Fruit fly (Drosophila melanogaster) whole organism, embryonic: Measurements from ENCODE around the gene CG15011.

Experiments
- BEAF-32 ChIP-seq: fragments of 200-800 bp; sonication (Bioruptor generic); optimal IDR thresholded peaks from 3 replicates; lab custom pipeline; 2017; ENCODE audit warnings: missing biosample characterization, missing genetic modification characterization, mild to moderate bottlenecking, moderate library complexity, missing genetic modification reagents
- CG10147 ChIP-seq: fragments of 200-800 bp; sonication (Bioruptor generic); optimal IDR thresholded peaks from 2 replicates; lab custom pipeline; 2019; ENCODE audit warnings: missing biosample characterization, mild to moderate bottlenecking, missing genetic modification characterization, moderate library complexity
- CG1024 ChIP-seq: fragments of 200-800 bp; sonication (Bioruptor generic); IDR thresholded peaks from 2 replicates; pipeline ENCODE4 v1.3.6; 2022; ENCODE audit warnings: missing biosample characterization, missing genetic modification characterization
- CG10431 ChIP-seq: fragments of 200-800 bp; sonication (Bioruptor generic); optimal IDR thresholded peaks from 3 replicates; lab custom pipeline; 2018; ENCODE audit warnings: missing biosample characterization, mild to moderate bottlenecking, missing genetic modification characterization
- CG11398 ChIP-seq: fragments of 200-800 bp; sonication (Bioruptor generic); optimal IDR thresholded peaks from 2 replicates; lab custom pipeline; 2016; ENCODE audit warnings: missing biosample characterization, missing genetic modification characterization
- CG11696 ChIP-seq: fragments of 200-800 bp; sonication (Bioruptor generic); IDR thresholded peaks from 2 replicates; pipeline ENCODE4 v1.3.6; 2022; ENCODE audit warnings: missing biosample characterization, missing genetic modification characterization
- CG12299 ChIP-seq: fragments of 200-800 bp; sonication (Bioruptor generic); optimal IDR thresholded peaks from 2 replicates; lab custom pipeline; 2018; ENCODE audit warnings: missing biosample characterization, mild to moderate bottlenecking, missing genetic modification characterization
- CG13624 ChIP-seq: fragments of 200-800 bp; sonication (Bioruptor generic); optimal IDR thresholded peaks from 2 replicates; lab custom pipeline; 2016; ENCODE audit warnings: missing biosample characterization, missing genetic modification characterization
- CG14860 ChIP-seq: fragments of 200-800 bp; sonication (Bioruptor generic); IDR thresholded peaks from 3 replicates; pipeline ENCODE4 v1.3.6; 2022; ENCODE audit warnings: missing biosample characterization, missing genetic modification characterization; ENCODE audit not compliant: partially characterized antibody
- CG15514 ChIP-seq: fragments of 200-800 bp; sonication (Bioruptor generic); optimal IDR thresholded peaks from 3 replicates; lab custom pipeline; 2017; ENCODE audit warnings: missing biosample characterization, missing genetic modification characterization, mild to moderate bottlenecking, moderate library complexity, missing genetic modification reagents
- CG1602 ChIP-seq: fragments of 200-800 bp; sonication (Bioruptor generic); optimal IDR thresholded peaks from 3 replicates; lab custom pipeline; 2016; ENCODE audit warnings: missing biosample characterization, missing genetic modification characterization
- CG17612 ChIP-seq: fragments of 200-800 bp; sonication (Bioruptor generic); IDR thresholded peaks from 2 replicates; pipeline ENCODE4 v1.3.6; 2022; ENCODE audit warnings: missing biosample characterization, missing genetic modification characterization
- CG18262 ChIP-seq: fragments of 200-800 bp; optimal IDR thresholded peaks from 3 replicates; lab custom pipeline; 2019; ENCODE audit warnings: missing biosample characterization, mild to moderate bottlenecking, missing genetic modification characterization, moderate library complexity
- CG2875 ChIP-seq: fragments of 200-800 bp; sonication (Bioruptor generic); optimal IDR thresholded peaks from 2 replicates; lab custom pipeline; 2017; ENCODE audit warnings: missing biosample characterization, mild to moderate bottlenecking, missing genetic modification characterization, missing genetic modification reagents
- CG31224 ChIP-seq: fragments of 200-800 bp; sonication (Bioruptor generic); IDR thresholded peaks from 2 replicates; pipeline ENCODE4 v1.3.6; 2022; ENCODE audit warnings: missing biosample characterization, missing genetic modification characterization
- CG31388 ChIP-seq: fragments of 200-800 bp; sonication (Bioruptor generic); optimal IDR thresholded peaks from 2 replicates; lab custom pipeline; 2016; ENCODE audit warnings: missing biosample characterization, missing genetic modification characterization
- CG33213 ChIP-seq: fragments of 200-800 bp; sonication (Bioruptor generic); optimal IDR thresholded peaks from 3 replicates; lab custom pipeline; 2016; ENCODE audit warnings: missing biosample characterization, missing genetic modification characterization
- CG33557 ChIP-seq: fragments of 200-800 bp; sonication (Bioruptor generic); optimal IDR thresholded peaks from 2 replicates; lab custom pipeline; 2019; ENCODE audit warnings: missing biosample characterization, mild to moderate bottlenecking, missing genetic modification characterization, moderate library complexity
- CG3847 ChIP-seq: fragments of 200-800 bp; sonication (Bioruptor generic); IDR thresholded peaks from 2 replicates; pipeline ENCODE4 v1.3.6; 2022; ENCODE audit warnings: missing biosample characterization, missing genetic modification characterization
- CG4328 ChIP-seq: fragments of 200-800 bp; sonication (Bioruptor generic); optimal IDR thresholded peaks from 3 replicates; lab custom pipeline; 2017; ENCODE audit warnings: missing biosample characterization, missing genetic modification reagents, missing genetic modification characterization
- CG4360 ChIP-seq: fragments of 200-800 bp; sonication (Bioruptor generic); IDR thresholded peaks from 2 replicates; pipeline ENCODE4 v1.3.6; 2022; ENCODE audit warnings: missing biosample characterization, missing genetic modification characterization
- CG4730 ChIP-seq: fragments of 200-800 bp; sonication (Bioruptor generic); IDR thresholded peaks from 2 replicates; pipeline ENCODE4 v1.3.6; 2022; ENCODE audit warnings: missing biosample characterization, missing genetic modification characterization
- CG5953 ChIP-seq: fragments of 200-800 bp; sonication (Bioruptor generic); IDR thresholded peaks from 2 replicates; pipeline ENCODE4 v1.3.6; 2022; ENCODE audit warnings: missing biosample characterization, missing genetic modification characterization
- CG7745 ChIP-seq: fragments of 200-800 bp; sonication (Bioruptor generic); optimal IDR thresholded peaks from 2 replicates; lab custom pipeline; 2018; ENCODE audit warnings: missing biosample characterization, mild to moderate bottlenecking, missing genetic modification characterization, moderate library complexity
- CG8765 ChIP-seq: fragments of 200-800 bp; sonication (Bioruptor generic); IDR thresholded peaks from 2 replicates; pipeline ENCODE4 v1.3.6; 2022; ENCODE audit warnings: missing biosample characterization, missing genetic modification characterization
- CG9609 ChIP-seq: fragments of 200-800 bp; sonication (Bioruptor generic); optimal IDR thresholded peaks from 3 replicates; lab custom pipeline; 2016; ENCODE audit warnings: missing biosample characterization, missing genetic modification characterization
- Dp ChIP-seq: fragments of 200-800 bp; sonication (Bioruptor generic); optimal IDR thresholded peaks from 2 replicates; lab custom pipeline; 2018; ENCODE audit warnings: missing biosample characterization, mild to moderate bottlenecking, missing genetic modification characterization, moderate library complexity
- Fer2 ChIP-seq: fragments of 200-800 bp; sonication (Bioruptor generic); optimal IDR thresholded peaks from 2 replicates; lab custom pipeline; 2018; ENCODE audit warnings: missing biosample characterization, mild to moderate bottlenecking, missing genetic modification characterization, moderate library complexity
- H2.0 ChIP-seq: fragments of 200-800 bp; sonication (Bioruptor generic); IDR thresholded peaks from 2 replicates; pipeline ENCODE4 v1.3.6; 2022; ENCODE audit warnings: missing biosample characterization, missing genetic modification characterization
- HLHmδ ChIP-seq: fragments of 200-800 bp; sonication (Bioruptor generic); optimal IDR thresholded peaks from 2 replicates; lab custom pipeline; 2018; ENCODE audit warnings: missing biosample characterization, mild to moderate bottlenecking, missing genetic modification characterization, moderate library complexity
- Poxn ChIP-seq: fragments of 200-800 bp; sonication (Bioruptor generic); IDR thresholded peaks from 2 replicates; pipeline ENCODE4 v1.3.6; 2022; ENCODE audit warnings: missing biosample characterization, missing genetic modification characterization
- Sox100B ChIP-seq: fragments of 200-800 bp; sonication (Bioruptor generic); optimal IDR thresholded peaks from 3 replicates; lab custom pipeline; 2018; ENCODE audit warnings: missing biosample characterization, mild to moderate bottlenecking, missing genetic modification characterization
- Xbp1 ChIP-seq: fragments of 200-800 bp; sonication (Bioruptor generic); optimal IDR thresholded peaks from 3 replicates; lab custom pipeline; 2016; ENCODE audit warnings: missing biosample characterization, mild to moderate bottlenecking, missing genetic modification characterization
- ara ChIP-seq: fragments of 200-800 bp; sonication (Bioruptor generic); IDR thresholded peaks from 2 replicates; pipeline ENCODE4 v1.3.6; 2022; ENCODE audit warnings: missing biosample characterization, missing genetic modification characterization
- cad ChIP-seq: fragments of >200 bp; optimal IDR thresholded peaks from 2 replicates; lab custom pipeline; 2017; ENCODE audit warnings: missing biosample characterization, missing genetic modification characterization
- eve ChIP-seq, 2 experiments: fragments of >200 bp; optimal IDR thresholded peaks; 2 replicates each; lab custom pipeline; 2017; ENCODE audit warnings: missing biosample characterization in 2 of 2, missing genetic modification characterization in 2 of 2
- fd102C ChIP-seq: fragments of 200-800 bp; sonication (Bioruptor generic); optimal IDR thresholded peaks from 2 replicates; lab custom pipeline; 2018; ENCODE audit warnings: missing biosample characterization, mild to moderate bottlenecking, missing genetic modification characterization, moderate library complexity
- gsb-n ChIP-seq: fragments of 200-800 bp; sonication (Bioruptor generic); optimal IDR thresholded peaks from 3 replicates; lab custom pipeline; 2018; ENCODE audit warnings: missing biosample characterization, mild to moderate bottlenecking, missing genetic modification characterization
- hkb ChIP-seq, 2 experiments: fragments of 200-800 bp in 1 of 2; fragments of >200 bp in 1 of 2; sonication (Bioruptor generic) in 1 of 2; IDR thresholded peaks in 1 of 2; optimal IDR thresholded peaks in 1 of 2; 2 replicates each; pipeline versions ENCODE4 v1.3.6 to Lab custom; 2017 to 2022; ENCODE audit warnings: missing biosample characterization in 1 of 2, missing genetic modification characterization in 1 of 2
- jing ChIP-seq: fragments of 200-800 bp; sonication (Bioruptor generic); optimal IDR thresholded peaks from 2 replicates; lab custom pipeline; 2018; ENCODE audit warnings: missing biosample characterization, mild to moderate bottlenecking, missing genetic modification characterization
- luna ChIP-seq: fragments of 200-800 bp; sonication (Bioruptor generic); optimal IDR thresholded peaks from 2 replicates; lab custom pipeline; 2016; ENCODE audit warnings: missing biosample characterization, missing genetic modification characterization
- nom ChIP-seq: fragments of 200-800 bp; sonication (Bioruptor generic); optimal IDR thresholded peaks from 2 replicates; lab custom pipeline; 2017; ENCODE audit warnings: missing biosample characterization, missing genetic modification characterization, mild to moderate bottlenecking, moderate library complexity, missing genetic modification reagents
- onecut ChIP-seq: fragments of 200-800 bp; sonication (Bioruptor generic); IDR thresholded peaks from 2 replicates; pipeline ENCODE4 v1.3.6; 2022; ENCODE audit warnings: missing biosample characterization, missing genetic modification characterization
- otp ChIP-seq: fragments of 200-800 bp; sonication (Bioruptor generic); IDR thresholded peaks from 3 replicates; pipeline ENCODE4, ENCODE4 v1.3.6; 2022; ENCODE audit warnings: missing biosample characterization, missing genetic modification characterization
- sc ChIP-seq, 3 experiments: fragments of >200 bp in 2 of 3; fragments of 200-800 bp in 1 of 3; sonication (Bioruptor generic) in 1 of 3; optimal IDR thresholded peaks; 2 replicates in 2 of 3; 3 replicates in 1 of 3; lab custom pipeline; 2017; ENCODE audit warnings: mild to moderate bottlenecking in 1 of 3, missing biosample characterization in 1 of 3, missing genetic modification characterization in 1 of 3, missing genetic modification reagents in 1 of 3
- sr ChIP-seq: fragments of 200-800 bp; sonication (Bioruptor generic); IDR thresholded peaks from 3 replicates; pipeline ENCODE4 v1.3.6; 2022; ENCODE audit warnings: missing biosample characterization, missing genetic modification characterization
- sug ChIP-seq: fragments of 200-800 bp; optimal IDR thresholded peaks from 2 replicates; lab custom pipeline; 2019; ENCODE audit warnings: missing biosample characterization, mild to moderate bottlenecking, missing genetic modification characterization, moderate library complexity
- tx ChIP-seq: fragments of 200-800 bp; sonication (Bioruptor generic); optimal IDR thresholded peaks from 2 replicates; lab custom pipeline; 2016; ENCODE audit warnings: missing biosample characterization, missing genetic modification characterization
- vfl ChIP-seq: fragments of 200-800 bp; sonication (Bioruptor generic); optimal IDR thresholded peaks from 2 replicates; lab custom pipeline; 2016; ENCODE audit warnings: missing biosample characterization, missing genetic modification characterization
- vnd ChIP-seq: fragments of 200-800 bp; sonication (Bioruptor generic); IDR thresholded peaks from 3 replicates; pipeline ENCODE4 v1.3.6; 2022; ENCODE audit warnings: missing biosample characterization, missing genetic modification characterization; ENCODE audit not compliant: partially characterized antibody

Gene CG15011

dm6 chr3L:4269920-4270319 lies 11.0 kb upstream of the CG15011 start (continued):
- TF ChIP-seq tx (GFP tag; lab: Kevin White, UChicago) (no peak), CG3847 (GFP tag; lab: Robert Waterston, UW) (peak; percentile 34; the same call in 1 of the 2 replicates), CG15514 (GFP tag; lab: Kevin White, UChicago) (peak; percentile 20), CG10431 (GFP tag; lab: Kevin White, UChicago) (peak; percentile 66), H2.0 (GFP tag; lab: Robert Waterston, UW) (peak; percentile 20; the same call in 1 of the 2 replicates), CG8765 (GFP tag; lab: Robert Waterston, UW) (no peak), jing (GFP tag; lab: Kevin White, UChicago) (peak; percentile 21), CG31224 (peak; percentile 20; the same call in 1 of the 2 replicates), CG2875 (GFP tag; lab: Kevin White, UChicago) (peak; percentile 16), CG4730 (GFP tag; lab: Robert Waterston, UW) (peak; percentile 30; the same call in 1 of the 2 replicates), onecut (no peak), CG1024 (GFP tag; lab: Robert Waterston, UW) (no peak), CG11696 (GFP tag; lab: Robert Waterston, UW) (peak; percentile 85), CG33557 (GFP tag; lab: Kevin White, UChicago) (peak; percentile 69), hkb (optimal IDR thresholded peaks at IDR 0.05; lab: Kevin White, UChicago) (no peak), hkb (GFP tag; IDR thresholded peaks at IDR 0.05; lab: Robert Waterston, UW) (peak; percentile 84), CG31388 (GFP tag; lab: Kevin White, UChicago) (no peak), CG7745 (tag; lab: Kevin White, UChicago) (no peak), cad (GFP tag; lab: Kevin White, UChicago) (no peak), CG10147 (peak; percentile 74), nom (GFP tag; lab: Kevin White, UChicago) (peak; percentile 48), CG11398 (GFP tag; lab: Kevin White, UChicago) (no peak), CG33213 (GFP tag; lab: Kevin White, UChicago) (no peak), HLHmδ (no peak), CG18262 (tag; lab: Kevin White, UChicago) (peak; percentile 85), gsb-n (peak; percentile 61), otp (no peak), CG17612 (GFP tag; lab: Robert Waterston, UW) (no peak), CG4328 (GFP tag; lab: Kevin White, UChicago) (peak; percentile 44), sc (optimal IDR thresholded peaks at IDR 0.05; lab: Kevin White, UChicago) (no peak), sc (GFP tag; optimal IDR thresholded peaks at IDR 0.05; lab: Kevin White, UChicago) (peak; percentile 44), Fer2 (tag; lab: Kevin White, UChicago) (peak; percentile 16), CG14860 (GFP tag; lab: Robert Waterston, UW) (no peak), CG12299 (tag; lab: Kevin White, UChicago) (peak; percentile 63), vnd (no peak), sr (GFP tag; lab: Robert Waterston, UW) (no peak), sug (tag; lab: Kevin White, UChicago) (no peak), CG1602 (GFP tag; lab: Kevin White, UChicago) (peak; percentile 49), fd102C (GFP tag; lab: Kevin White, UChicago) (no peak), CG13624 (GFP tag; lab: Kevin White, UChicago) (no peak), eve (GFP tag; optimal IDR thresholded peaks at IDR 0.05; lab: Kevin White, UChicago) (no peak), Poxn (GFP tag; lab: Robert Waterston, UW) (no peak), Xbp1 (GFP tag; lab: Kevin White, UChicago) (peak; percentile 54), ara (GFP tag; lab: Robert Waterston, UW) (peak; percentile 75), Sox100B (GFP tag; lab: Kevin White, UChicago) (peak; percentile 84), luna (GFP tag; lab: Kevin White, UChicago) (no peak), CG9609 (no peak), vfl (GFP tag; lab: Kevin White, UChicago) (no peak), BEAF-32 (no peak), CG5953 (GFP tag; lab: Robert Waterston, UW) (peak; percentile 53; the same call in 1 of the 2 replicates), Dp (GFP tag; lab: Kevin White, UChicago) (no peak), CG4360 (GFP tag; lab: Robert Waterston, UW) (no peak)
